Worm (Caenorhabditis elegans) whole organism, L2 larva: ENCODE measurements around the gene T28C12.1.
A peak's percentile ranks its signal among the peaks of the same experiment; 100 is the strongest.

Source experiments
- C34F6.9 ChIP-seq: fragments of 150-350 bp; optimal IDR thresholded peaks from 2 replicates; lab custom pipeline; 2014; ENCODE audit warnings: missing biosample characterization, missing genetic modification characterization
- F13H6.1 ChIP-seq: sonication (generic microtip); optimal IDR thresholded peaks from 2 replicates; lab custom pipeline; 2016; ENCODE audit warnings: missing genetic modification characterization, missing compliant biosample characterization
- R02D3.7 ChIP-seq: fragments of 150-350 bp; optimal IDR thresholded peaks from 2 replicates; lab custom pipeline; 2014; ENCODE audit warnings: missing biosample characterization, missing genetic modification characterization
- Y55F3AM.14 ChIP-seq: fragments of 200-800 bp; sonication (Bioruptor generic); optimal IDR thresholded peaks from 2 replicates; lab custom pipeline; 2018; ENCODE audit warnings: mild to moderate bottlenecking, missing genetic modification characterization, missing compliant biosample characterization
- ZK546.5 ChIP-seq: sonication (generic microtip); optimal IDR thresholded peaks from 2 replicates; lab custom pipeline; 2017; ENCODE audit warnings: missing biosample characterization, missing genetic modification characterization
- alr-1 ChIP-seq: fragments of 150-350 bp; optimal IDR thresholded peaks from 2 replicates; lab custom pipeline; 2014; ENCODE audit warnings: missing biosample characterization, missing genetic modification characterization
- aly-2 ChIP-seq: fragments of 150-350 bp; optimal IDR thresholded peaks from 2 replicates; lab custom pipeline; 2014; ENCODE audit warnings: missing biosample characterization, missing genetic modification characterization
- ama-1 ChIP-seq: fragments of 150-350 bp; optimal IDR thresholded peaks from 2 replicates; lab custom pipeline; 2018; ENCODE audit warnings: inconsistent platforms
- blmp-1 ChIP-seq: sonication (generic microtip); optimal IDR thresholded peaks from 2 replicates; lab custom pipeline; 2017; ENCODE audit warnings: missing genetic modification characterization, mild to moderate bottlenecking, missing compliant biosample characterization, antibody characterized with exemption, moderate library complexity; ENCODE audit not compliant: insufficient read depth
- ceh-16 ChIP-seq: fragments of 150-350 bp; optimal IDR thresholded peaks from 2 replicates; lab custom pipeline; 2014; ENCODE audit warnings: missing biosample characterization, missing genetic modification characterization
- ceh-82 ChIP-seq: fragments of 150-350 bp; optimal IDR thresholded peaks from 2 replicates; lab custom pipeline; 2014; ENCODE audit warnings: missing biosample characterization, missing genetic modification characterization
- crh-2 ChIP-seq: sonication (generic microtip); optimal IDR thresholded peaks from 2 replicates; lab custom pipeline; 2017; ENCODE audit warnings: missing biosample characterization, missing genetic modification characterization
- dmd-4 ChIP-seq: sonication (generic microtip); optimal IDR thresholded peaks from 2 replicates; lab custom pipeline; 2017; ENCODE audit warnings: missing biosample characterization, missing genetic modification characterization
- egl-27 ChIP-seq: sonication (generic microtip); optimal IDR thresholded peaks from 3 replicates; lab custom pipeline; 2017; ENCODE audit warnings: missing biosample characterization, missing genetic modification reagents, missing genetic modification characterization
- elt-1 ChIP-seq: fragments of 150-350 bp; optimal IDR thresholded peaks from 2 replicates; lab custom pipeline; 2014; ENCODE audit warnings: missing biosample characterization, missing genetic modification characterization
- elt-3 ChIP-seq: sonication (generic microtip); optimal IDR thresholded peaks from 2 replicates; lab custom pipeline; 2017; ENCODE audit warnings: missing biosample characterization, missing genetic modification characterization
- fos-1 ChIP-seq: fragments of 150-350 bp; optimal IDR thresholded peaks from 2 replicates; lab custom pipeline; 2014; ENCODE audit warnings: missing biosample characterization, missing genetic modification characterization
- gmeb-1 ChIP-seq: fragments of 150-350 bp; optimal IDR thresholded peaks from 2 replicates; lab custom pipeline; 2014; ENCODE audit warnings: missing biosample characterization, missing genetic modification characterization
- lin-11 ChIP-seq: fragments of 150-350 bp; sonication (generic microtip); optimal IDR thresholded peaks from 2 replicates; lab custom pipeline; 2014; ENCODE audit warnings: missing biosample characterization, missing genetic modification characterization, inconsistent platforms, mixed read lengths
- lin-13 ChIP-seq: fragments of 150-350 bp; optimal IDR thresholded peaks from 2 replicates; lab custom pipeline; 2014; ENCODE audit warnings: missing biosample characterization, missing genetic modification reagents, missing genetic modification characterization
- lin-39 ChIP-seq: fragments of 150-350 bp; optimal IDR thresholded peaks from 2 replicates; lab custom pipeline; 2014; ENCODE audit warnings: missing biosample characterization, missing genetic modification reagents, missing genetic modification characterization
- lsy-2 ChIP-seq, 2 experiments: fragments of 150-350 bp in 1 of 2; sonication (generic microtip) in 1 of 2; optimal IDR thresholded peaks; 2 replicates each; lab custom pipeline; 2014 to 2017; ENCODE audit warnings: missing biosample characterization in 2 of 2, missing genetic modification characterization in 2 of 2
- mab-5 ChIP-seq: fragments of 150-350 bp; optimal IDR thresholded peaks from 2 replicates; lab custom pipeline; 2014; ENCODE audit warnings: missing biosample characterization, missing genetic modification characterization
- mbf-1 ChIP-seq: sonication (generic microtip); optimal IDR thresholded peaks from 2 replicates; lab custom pipeline; 2017; ENCODE audit warnings: missing biosample characterization, missing genetic modification characterization
- mdl-1 ChIP-seq, 2 experiments: fragments of 150-350 bp in 1 of 2; sonication (generic microtip) in 1 of 2; optimal IDR thresholded peaks; 2 replicates each; lab custom pipeline; 2017; ENCODE audit warnings: missing biosample characterization in 2 of 2, missing genetic modification characterization in 2 of 2
- nhr-10 ChIP-seq: sonication (generic microtip); optimal IDR thresholded peaks from 2 replicates; lab custom pipeline; 2017; ENCODE audit warnings: missing biosample characterization, missing genetic modification characterization
- nhr-11 ChIP-seq: fragments of 150-350 bp; optimal IDR thresholded peaks from 2 replicates; lab custom pipeline; 2014; ENCODE audit warnings: missing biosample characterization, missing genetic modification characterization
- nhr-12 ChIP-seq: fragments of 150-350 bp; optimal IDR thresholded peaks from 2 replicates; lab custom pipeline; 2014; ENCODE audit warnings: missing biosample characterization, missing genetic modification characterization
- nhr-129 ChIP-seq: fragments of 150-350 bp; optimal IDR thresholded peaks from 2 replicates; lab custom pipeline; 2014; ENCODE audit warnings: missing biosample characterization, missing genetic modification characterization
- nhr-21 ChIP-seq: fragments of 150-350 bp; optimal IDR thresholded peaks from 2 replicates; lab custom pipeline; 2014; ENCODE audit warnings: missing biosample characterization, missing genetic modification characterization
- nhr-23 ChIP-seq: fragments of 150-350 bp; optimal IDR thresholded peaks from 2 replicates; lab custom pipeline; 2014; ENCODE audit warnings: missing biosample characterization, missing genetic modification reagents, missing genetic modification characterization
- nhr-237 ChIP-seq: fragments of 150-350 bp; optimal IDR thresholded peaks from 2 replicates; lab custom pipeline; 2014; ENCODE audit warnings: missing biosample characterization, missing genetic modification characterization
- nhr-25 ChIP-seq: fragments of 150-350 bp; sonication (generic microtip); optimal IDR thresholded peaks from 3 replicates; lab custom pipeline; 2014; ENCODE audit warnings: missing biosample characterization, missing genetic modification characterization
- nhr-6 ChIP-seq: fragments of 150-350 bp; optimal IDR thresholded peaks from 2 replicates; lab custom pipeline; 2014; ENCODE audit warnings: missing biosample characterization, missing genetic modification characterization
- nhr-77 ChIP-seq: fragments of 150-350 bp; optimal IDR thresholded peaks from 2 replicates; lab custom pipeline; 2014; ENCODE audit warnings: missing biosample characterization, missing genetic modification characterization
- peb-1 ChIP-seq: fragments of 150-350 bp; optimal IDR thresholded peaks from 2 replicates; lab custom pipeline; 2014; ENCODE audit warnings: missing biosample characterization, missing genetic modification characterization
- sem-4 ChIP-seq: fragments of 150-350 bp; optimal IDR thresholded peaks from 2 replicates; lab custom pipeline; 2014; ENCODE audit warnings: missing biosample characterization, missing genetic modification reagents, missing genetic modification characterization
- skn-1 ChIP-seq: sonication (generic microtip); optimal IDR thresholded peaks from 2 replicates; lab custom pipeline; 2017; ENCODE audit warnings: missing biosample characterization, missing genetic modification characterization
- sma-3 ChIP-seq: sonication (generic microtip); optimal IDR thresholded peaks from 2 replicates; lab custom pipeline; 2016; ENCODE audit warnings: missing genetic modification reagents, missing genetic modification characterization, missing compliant biosample characterization
- sma-9 ChIP-seq, 2 experiments: fragments of 150-350 bp in 1 of 2; sonication (generic microtip) in 1 of 2; optimal IDR thresholded peaks; 2 replicates each; lab custom pipeline; 2014 to 2016; ENCODE audit warnings: missing genetic modification characterization in 2 of 2, mild to moderate bottlenecking in 1 of 2, missing biosample characterization in 1 of 2, missing compliant biosample characterization in 1 of 2, missing genetic modification reagents in 1 of 2, moderate library complexity in 1 of 2
- snpc-4 ChIP-seq: fragments of 150-350 bp; optimal IDR thresholded peaks from 2 replicates; lab custom pipeline; 2014; ENCODE audit warnings: missing biosample characterization, missing genetic modification characterization
- unc-39 ChIP-seq: fragments of 150-350 bp; optimal IDR thresholded peaks from 2 replicates; lab custom pipeline; 2014; ENCODE audit warnings: missing biosample characterization, missing genetic modification characterization
- unc-55 ChIP-seq: fragments of 150-350 bp; sonication (generic microtip); optimal IDR thresholded peaks from 3 replicates; lab custom pipeline; 2014; ENCODE audit warnings: missing biosample characterization, missing genetic modification reagents, missing genetic modification characterization
- unc-62 ChIP-seq: fragments of 150-350 bp; optimal IDR thresholded peaks from 2 replicates; lab custom pipeline; 2014; ENCODE audit warnings: missing biosample characterization, missing genetic modification reagents, missing genetic modification characterization
- zag-1 ChIP-seq: fragments of 150-350 bp; optimal IDR thresholded peaks from 2 replicates; lab custom pipeline; 2014; ENCODE audit warnings: missing biosample characterization, missing genetic modification characterization
- ztf-1 ChIP-seq: fragments of 200-800 bp; sonication (Bioruptor generic); conservative IDR thresholded peaks from 2 replicates; pipeline ENCODE4 v1.3.6; 2022; ENCODE audit warnings: missing genetic modification characterization, missing compliant biosample characterization
- ztf-11 ChIP-seq: sonication (generic microtip); optimal IDR thresholded peaks from 2 replicates; lab custom pipeline; 2017; ENCODE audit warnings: missing biosample characterization, missing genetic modification characterization
- ztf-4 ChIP-seq: fragments of 150-350 bp; optimal IDR thresholded peaks from 2 replicates; lab custom pipeline; 2014; ENCODE audit warnings: missing biosample characterization, missing genetic modification characterization

The T28C12.1 gene

DNA sequence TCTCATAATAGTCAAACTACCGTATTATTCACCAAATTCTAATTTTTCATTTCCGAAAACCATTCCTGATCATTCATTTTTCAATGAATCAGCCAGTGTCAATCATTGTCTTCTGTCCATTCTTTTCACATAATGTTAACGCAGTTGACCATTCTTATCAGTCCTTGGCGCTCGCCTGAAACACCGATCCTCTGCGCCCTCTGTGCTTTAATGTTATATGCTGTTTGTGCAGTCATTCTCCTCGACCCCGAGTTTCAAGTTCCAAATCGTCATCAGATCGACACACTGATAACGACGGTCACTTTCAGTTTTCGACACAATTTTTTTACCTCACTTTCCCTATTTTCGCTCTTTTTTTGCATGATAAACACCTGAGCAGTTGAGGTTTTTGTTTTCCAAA is 15.2 kb downstream of the T28C12.1 start (continued):
- no peak for TF ChIP-seq unc-55
- no peak for TF ChIP-seq ceh-16 (tag; lab: Kevin White, UChicago)
- no peak for TF ChIP-seq blmp-1 (tag; lab: Kevin White, UChicago)
- TF ChIP-seq ama-1 (lab: Kevin White, UChicago) = no peak
- no peak for TF ChIP-seq nhr-11
- no peak for TF ChIP-seq skn-1 (tag; lab: Kevin White, UChicago)
- TF ChIP-seq F13H6.1 = peak; percentile 81
- no peak for TF ChIP-seq nhr-12 (tag; lab: Kevin White, UChicago)
- peak; percentile 85 for TF ChIP-seq fos-1
- TF ChIP-seq gmeb-1 (tag; lab: Kevin White, UChicago) = peak; percentile 19
- TF ChIP-seq C34F6.9 (tag; lab: Kevin White, UChicago) = no peak
- no peak for TF ChIP-seq nhr-23 (tag; lab: Kevin White, UChicago)
- no peak for TF ChIP-seq nhr-6

DNA sequence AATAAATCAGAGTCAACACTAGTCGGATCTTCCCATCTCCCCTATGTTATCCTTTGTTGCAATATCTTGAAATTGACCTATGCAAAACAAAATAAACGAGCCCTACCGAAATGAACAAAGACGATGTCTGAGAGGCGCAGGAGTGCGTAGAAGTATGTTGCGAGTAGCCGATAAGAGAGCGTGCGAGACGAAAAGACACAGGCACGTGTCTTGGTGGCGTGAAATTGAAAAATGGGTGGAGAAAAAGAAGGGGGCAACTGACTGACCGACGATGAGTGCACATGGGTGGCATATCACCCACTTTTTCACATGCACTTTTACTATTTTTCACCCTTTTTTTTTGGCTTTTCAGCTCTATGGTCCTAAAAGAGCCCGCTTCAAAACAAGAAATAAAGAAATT is 16.4 kb downstream of the T28C12.1 start:
- TF ChIP-seq alr-1 (tag; lab: Kevin White, UChicago) (no peak), nhr-10 (tag; lab: Kevin White, UChicago) (no peak), gmeb-1 (tag; lab: Kevin White, UChicago) (no peak), sma-9 (GFP tag; optimal IDR thresholded peaks at IDR 0.05; lab: Kevin White, UChicago) (peak; percentile 73), sma-9 (tag; optimal IDR thresholded peaks at IDR 0.05; lab: Kevin White, UChicago) (no peak), mdl-1 (tag; optimal IDR thresholded peaks at IDR 0.05; lab: Kevin White, UChicago) (peak; percentile 59 to 90), ztf-1 (GFP tag; lab: Robert Waterston, UW) (no peak), nhr-25 (tag; lab: Kevin White, UChicago) (no peak), nhr-23 (tag; lab: Kevin White, UChicago) (no peak), sma-3 (GFP tag; lab: Kevin White, UChicago) (no peak), elt-1 (tag; lab: Kevin White, UChicago) (no peak), lin-39 (tag; lab: Kevin White, UChicago) (no peak), mbf-1 (tag; lab: Kevin White, UChicago) (no peak), ceh-16 (tag; lab: Kevin White, UChicago) (no peak), unc-62 (GFP tag; lab: Kevin White, UChicago) (no peak), peb-1 (tag; lab: Kevin White, UChicago) (no peak), unc-55 (peak; percentile 33), nhr-11 (no peak), zag-1 (tag; lab: Kevin White, UChicago) (no peak), C34F6.9 (tag; lab: Kevin White, UChicago) (peak; percentile 5), nhr-12 (tag; lab: Kevin White, UChicago) (no peak), ceh-82 (tag; lab: Kevin White, UChicago) (no peak), F13H6.1 (peak; percentile 88), snpc-4 (no peak), nhr-21 (tag; lab: Kevin White, UChicago) (no peak), Y55F3AM.14 (no peak), lsy-2 (tag; optimal IDR thresholded peaks at IDR 0.05; lab: Kevin White, UChicago) (peak in 1 of 2 experiments; percentile 41), ztf-4 (tag; lab: Kevin White, UChicago) (no peak), nhr-237 (tag; lab: Kevin White, UChicago) (no peak), fos-1 (peak; percentile 23), aly-2 (tag; lab: Kevin White, UChicago) (no peak), dmd-4 (no peak), ama-1 (lab: Kevin White, UChicago) (no peak), ztf-11 (tag; lab: Kevin White, UChicago) (no peak), skn-1 (tag; lab: Kevin White, UChicago) (no peak), crh-2 (peak; percentile 42), elt-3 (tag; lab: Kevin White, UChicago) (no peak), ZK546.5 (tag; lab: Kevin White, UChicago) (no peak), mab-5 (tag; lab: Kevin White, UChicago) (peak; percentile 1), nhr-6 (no peak), egl-27 (tag; lab: Kevin White, UChicago) (no peak), sem-4 (tag; lab: Kevin White, UChicago) (no peak), lin-11 (tag; lab: Kevin White, UChicago) (no peak), nhr-77 (tag; lab: Kevin White, UChicago) (no peak), R02D3.7 (no peak), blmp-1 (tag; lab: Kevin White, UChicago) (peak; percentile 11), unc-39 (tag; lab: Kevin White, UChicago) (no peak), nhr-129 (peak; percentile 73), lin-13 (no peak)
- TF ChIP-seq, all 48 proteins: peak for 11
